Fruit fly (Drosophila melanogaster) whole organism: Measurements from ENCODE around the gene CG14835.

Experiments used
- Dll ChIP-seq: fragments of >200 bp; optimal IDR thresholded peaks from 2 replicates; lab custom pipeline; 2017
- psq ChIP-seq: fragments of >200 bp; optimal IDR thresholded peaks from 2 replicates; lab custom pipeline; 2017
- usp ChIP-seq: fragments of >200 bp; optimal IDR thresholded peaks from 2 replicates; lab custom pipeline; 2017; ENCODE audit warnings: missing biosample characterization, missing genetic modification characterization, mixed read lengths

- TF ChIP-seq psq (lab: Kevin White, UChicago) (no peak), Dll (no peak), usp (GFP tag; lab: Kevin White, UChicago) (no peak)
These were observed 41.2 kb downstream of the CG14835 start, which contains the start of gene CG32379 for dm6 chr3L:7396055-7396454.
